Worm (Caenorhabditis elegans) whole organism, L3 larva: Measurements from ENCODE around the gene C52B9.4.

ENCODE experiments used
- R02D3.7 ChIP-seq: fragments of 150-350 bp; optimal IDR thresholded peaks from 2 replicates; lab custom pipeline; 2014; ENCODE audit warnings: missing biosample characterization, missing genetic modification characterization
- ZK546.5 ChIP-seq: sonication (generic microtip); optimal IDR thresholded peaks from 2 replicates; lab custom pipeline; 2017; ENCODE audit warnings: missing biosample characterization, missing genetic modification characterization
- ceh-16 ChIP-seq: sonication (generic microtip); optimal IDR thresholded peaks from 2 replicates; lab custom pipeline; 2017; ENCODE audit warnings: missing biosample characterization, missing genetic modification characterization
- ceh-9 ChIP-seq: sonication (generic microtip); optimal IDR thresholded peaks from 2 replicates; lab custom pipeline; 2018; ENCODE audit warnings: missing biosample characterization, missing genetic modification characterization
- daf-12 ChIP-seq: fragments of 150-350 bp; optimal IDR thresholded peaks from 2 replicates; lab custom pipeline; 2014; ENCODE audit warnings: missing biosample characterization, missing genetic modification reagents, missing genetic modification characterization
- egl-27 ChIP-seq: sonication (generic microtip); optimal IDR thresholded peaks from 4 replicates; lab custom pipeline; 2017; ENCODE audit warnings: missing biosample characterization, missing genetic modification reagents, missing genetic modification characterization
- egl-5 ChIP-seq: fragments of 150-350 bp; optimal IDR thresholded peaks from 2 replicates; lab custom pipeline; 2017; ENCODE audit warnings: missing biosample characterization, missing genetic modification reagents, missing genetic modification characterization, inconsistent platforms
- elt-2 ChIP-seq: sonication (generic microtip); optimal IDR thresholded peaks from 2 replicates; lab custom pipeline; 2016; ENCODE audit warnings: missing genetic modification reagents, mild to moderate bottlenecking, missing genetic modification characterization, missing compliant biosample characterization
- eor-1 ChIP-seq, 2 experiments: fragments of 150-350 bp; optimal IDR thresholded peaks; 2 replicates each; lab custom pipeline; 2014 to 2018; ENCODE audit warnings: missing biosample characterization in 2 of 2, missing genetic modification characterization in 2 of 2
- fkh-10 ChIP-seq: sonication (generic microtip); optimal IDR thresholded peaks from 2 replicates; lab custom pipeline; 2017; ENCODE audit warnings: missing biosample characterization, missing genetic modification reagents, missing genetic modification characterization
- fos-1 ChIP-seq: fragments of 150-350 bp; optimal IDR thresholded peaks from 2 replicates; lab custom pipeline; 2014; ENCODE audit warnings: missing biosample characterization, missing genetic modification characterization
- jun-1 ChIP-seq: fragments of 150-350 bp; optimal IDR thresholded peaks from 2 replicates; lab custom pipeline; 2014; ENCODE audit warnings: missing biosample characterization, missing genetic modification reagents, missing genetic modification characterization
- lin-15B ChIP-seq: fragments of 150-350 bp; optimal IDR thresholded peaks from 2 replicates; lab custom pipeline; 2014; ENCODE audit warnings: missing biosample characterization, missing genetic modification characterization
- lin-39 ChIP-seq: fragments of 150-350 bp; optimal IDR thresholded peaks from 2 replicates; lab custom pipeline; 2018; ENCODE audit warnings: missing biosample characterization, missing genetic modification reagents, missing genetic modification characterization
- lsy-12 ChIP-seq: sonication (generic microtip); optimal IDR thresholded peaks from 2 replicates; lab custom pipeline; 2016; ENCODE audit warnings: mild to moderate bottlenecking, missing genetic modification characterization, missing compliant biosample characterization
- mdl-1 ChIP-seq: fragments of 150-350 bp; optimal IDR thresholded peaks from 2 replicates; lab custom pipeline; 2014; ENCODE audit warnings: missing biosample characterization, missing genetic modification characterization
- nfya-1 ChIP-seq: sonication (generic microtip); optimal IDR thresholded peaks from 2 replicates; lab custom pipeline; 2017; ENCODE audit warnings: missing genetic modification characterization, mild to moderate bottlenecking, missing compliant biosample characterization, antibody characterized with exemption, moderate library complexity; ENCODE audit not compliant: insufficient read depth
- nhr-23 ChIP-seq: fragments of 150-350 bp; optimal IDR thresholded peaks from 2 replicates; lab custom pipeline; 2014; ENCODE audit warnings: missing biosample characterization, missing genetic modification reagents, missing genetic modification characterization
- nhr-237 ChIP-seq: fragments of 150-350 bp; optimal IDR thresholded peaks from 2 replicates; lab custom pipeline; 2014; ENCODE audit warnings: missing biosample characterization, missing genetic modification characterization
- nhr-25 ChIP-seq: sonication (generic microtip); optimal IDR thresholded peaks from 2 replicates; lab custom pipeline; 2017; ENCODE audit warnings: missing biosample characterization, missing genetic modification characterization
- nhr-67 ChIP-seq: fragments of 150-350 bp; optimal IDR thresholded peaks from 2 replicates; lab custom pipeline; 2014; ENCODE audit warnings: missing biosample characterization, missing genetic modification characterization
- nhr-76 ChIP-seq: fragments of 150-350 bp; sonication (generic microtip); optimal IDR thresholded peaks from 5 replicates; lab custom pipeline; 2014; ENCODE audit warnings: missing biosample characterization, missing genetic modification characterization
- nhr-77 ChIP-seq: fragments of 150-350 bp; optimal IDR thresholded peaks from 2 replicates; lab custom pipeline; 2014; ENCODE audit warnings: missing biosample characterization, missing genetic modification characterization
- pha-4 ChIP-seq: fragments of 150-350 bp; optimal IDR thresholded peaks from 2 replicates; lab custom pipeline; 2014; ENCODE audit warnings: missing biosample characterization, missing genetic modification reagents, missing genetic modification characterization
- pqm-1 ChIP-seq: fragments of 150-350 bp; optimal IDR thresholded peaks from 2 replicates; lab custom pipeline; 2017; ENCODE audit warnings: missing biosample characterization, missing genetic modification characterization, inconsistent platforms
- sea-2 ChIP-seq: fragments of 150-350 bp; sonication (generic microtip); optimal IDR thresholded peaks from 4 replicates; lab custom pipeline; 2014; ENCODE audit warnings: missing biosample characterization, missing genetic modification reagents, missing genetic modification characterization
- skn-1 ChIP-seq: fragments of 150-350 bp; optimal IDR thresholded peaks from 2 replicates; lab custom pipeline; 2014; ENCODE audit warnings: missing biosample characterization, missing genetic modification characterization
- snpc-4 ChIP-seq: fragments of 150-350 bp; optimal IDR thresholded peaks from 2 replicates; lab custom pipeline; 2014; ENCODE audit warnings: missing biosample characterization, missing genetic modification characterization
- tbx-2 ChIP-seq: sonication (generic microtip); optimal IDR thresholded peaks from 2 replicates; lab custom pipeline; 2016; ENCODE audit warnings: mild to moderate bottlenecking, missing genetic modification characterization, missing compliant biosample characterization
- unc-39 ChIP-seq: sonication (generic microtip); optimal IDR thresholded peaks from 4 replicates; lab custom pipeline; 2017; ENCODE audit warnings: missing biosample characterization, missing genetic modification characterization
- unc-62 ChIP-seq: fragments of 150-350 bp; sonication (generic microtip); optimal IDR thresholded peaks from 4 replicates; lab custom pipeline; 2014; ENCODE audit warnings: missing biosample characterization, missing genetic modification reagents, missing genetic modification characterization
- zag-1 ChIP-seq: fragments of 150-350 bp; optimal IDR thresholded peaks from 2 replicates; lab custom pipeline; 2014; ENCODE audit warnings: missing biosample characterization, missing genetic modification characterization
- ztf-4 ChIP-seq: fragments of 150-350 bp; optimal IDR thresholded peaks from 2 replicates; lab custom pipeline; 2014; ENCODE audit warnings: missing biosample characterization, missing genetic modification characterization

C52B9.4 gene

ce11 chrX:4285669-4286174 is 25.3 kb downstream of the C52B9.4 start, which contains the start of gene cka-2:
Gene cka-2 (plus strand): TSS chrX:4286124.
- TF ChIP-seq nhr-67 (tag; lab: Kevin White, UChicago) (no peak), nfya-1 (tag; lab: Kevin White, UChicago) (peak; percentile 39), fkh-10 (GFP tag; lab: Kevin White, UChicago) (peak; percentile 93), snpc-4 (tag; lab: Kevin White, UChicago) (no peak), tbx-2 (tag; lab: Kevin White, UChicago) (no peak), nhr-77 (tag; lab: Kevin White, UChicago) (no peak)
- TF ChIP-seq, all 47 proteins: peak for 2

- TF ChIP-seq fos-1 (tag; lab: Kevin White, UChicago) (no peak), R02D3.7 (tag; lab: Kevin White, UChicago) (no peak), nhr-76 (no peak), nfya-1 (tag; lab: Kevin White, UChicago) (no peak), unc-62 (no peak), nhr-67 (tag; lab: Kevin White, UChicago) (no peak), pha-4 (no peak), zag-1 (tag; lab: Kevin White, UChicago) (no peak), sea-2 (GFP tag; lab: Kevin White, UChicago) (no peak), snpc-4 (tag; lab: Kevin White, UChicago) (no peak), unc-39 (tag; lab: Kevin White, UChicago) (no peak), nhr-237 (tag; lab: Kevin White, UChicago) (no peak), ZK546.5 (tag; lab: Kevin White, UChicago) (no peak), jun-1 (no peak), pqm-1 (no peak), mdl-1 (tag; lab: Kevin White, UChicago) (no peak)
Measured at ce11 chrX:4289805-4290204, 29.4 kb downstream of the C52B9.4 start.

- TF ChIP-seq elt-2: peak; percentile 32
- no peak for TF ChIP-seq tbx-2 (tag; lab: Kevin White, UChicago)
- TF ChIP-seq, all 47 proteins: peak for 1
Measured at ce11 chrX:4294957-4295356, 34.5 kb downstream of the C52B9.4 start.

- no peak for TF ChIP-seq ztf-4 (tag; lab: Kevin White, UChicago)
- no peak for TF ChIP-seq pha-4
- no peak for TF ChIP-seq lin-39 (tag; lab: Kevin White, UChicago)
Measured at ce11 chrX:4295917-4296316, 35.5 kb downstream of the C52B9.4 start.

- no peak for TF ChIP-seq unc-39 (tag; lab: Kevin White, UChicago)
- TF ChIP-seq lin-15B (tag; lab: Kevin White, UChicago): no peak
- no peak for TF ChIP-seq skn-1 (tag; lab: Kevin White, UChicago)
- peak; percentile 21 for TF ChIP-seq lin-39 (tag; lab: Kevin White, UChicago)
- TF ChIP-seq egl-5 (tag; lab: Kevin White, UChicago): peak; percentile 1
Measured at ce11 chrX:4297452-4297851, 37.0 kb downstream of the C52B9.4 start, which contains the start of gene paf-2. Gene paf-2 (minus strand): TSS chrX:4297741.

ce11 chrX:4303200-4303599 is 42.7 kb downstream of the C52B9.4 start:
- no peak for TF ChIP-seq lin-15B (tag; lab: Kevin White, UChicago)
- no peak for TF ChIP-seq nfya-1 (tag; lab: Kevin White, UChicago)

- TF ChIP-seq ztf-4 (tag; lab: Kevin White, UChicago) (no peak), lin-15B (tag; lab: Kevin White, UChicago) (no peak), lin-39 (tag; lab: Kevin White, UChicago) (no peak), nhr-77 (tag; lab: Kevin White, UChicago) (no peak), daf-12 (tag; lab: Kevin White, UChicago) (no peak), nhr-67 (tag; lab: Kevin White, UChicago) (no peak), elt-2 (no peak), ceh-16 (tag; lab: Kevin White, UChicago) (no peak), ceh-9 (tag; lab: Kevin White, UChicago) (no peak), eor-1 (tag; optimal IDR thresholded peaks at IDR 0.05; lab: Kevin White, UChicago) (no peak), fkh-10 (GFP tag; lab: Kevin White, UChicago) (no peak), egl-5 (tag; lab: Kevin White, UChicago) (no peak), egl-27 (tag; lab: Kevin White, UChicago) (no peak), nhr-23 (tag; lab: Kevin White, UChicago) (no peak), fos-1 (tag; lab: Kevin White, UChicago) (no peak), unc-39 (tag; lab: Kevin White, UChicago) (no peak), jun-1 (no peak), lsy-12 (no peak), R02D3.7 (tag; lab: Kevin White, UChicago) (no peak), nhr-25 (tag; lab: Kevin White, UChicago) (no peak)
- TF ChIP-seq, all 47 proteins: peak for 0
Measured at ce11 chrX:4306861-4307260, 46.4 kb downstream of the C52B9.4 start, which contains the start of gene pqn-15. Gene pqn-15 (minus strand): TSS chrX:4306961.
